Worm (Caenorhabditis elegans): ENCODE data around the gene sod-1.
A peak's percentile ranks its signal among the peaks of the same experiment; 100 is the strongest.

DNA sequence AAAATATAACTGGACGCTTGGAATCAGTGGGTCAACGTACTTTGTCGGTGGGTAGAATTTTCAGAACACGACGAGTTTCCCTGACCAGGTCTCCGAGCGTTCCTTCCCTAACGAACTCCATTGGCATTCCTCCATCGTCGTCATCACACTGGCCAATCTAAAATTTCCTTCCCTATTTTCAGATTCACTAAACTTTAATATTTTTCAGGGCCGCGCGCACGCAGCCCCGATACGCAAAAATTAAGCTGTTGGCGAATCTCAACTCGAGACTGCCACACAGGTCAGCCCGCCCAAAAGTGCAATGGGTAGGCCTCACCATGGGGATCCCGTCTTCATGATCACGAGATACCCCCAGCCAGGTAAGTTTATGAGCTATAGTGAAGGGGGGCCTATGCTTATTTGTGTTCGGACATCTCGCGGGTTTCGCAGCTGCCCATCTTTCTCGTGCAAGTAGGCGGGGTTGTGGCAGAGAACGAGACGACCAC, 5.5 kb downstream of the sod-1 start:
- TF ChIP-seq tra-4 (tag; optimal IDR thresholded peaks at IDR 0.05) (peak; percentile 69), ama-1 (optimal IDR thresholded peaks at IDR 0.05) (peak; percentile 99), hnd-1 (tag; optimal IDR thresholded peaks at IDR 0.05) (no peak), hmg-4 (GFP tag; optimal IDR thresholded peaks at IDR 0.05) (peak; percentile 94), sea-1 (GFP tag; conservative IDR thresholded peaks at IDR 0.05) (0 out of 2 replicates have a peak, but pooled peaks have one; percentile 25), F13C5.2 (tag; optimal IDR thresholded peaks at IDR 0.05) (peak; percentile 34), ets-7 (tag; optimal IDR thresholded peaks at IDR 0.05) (no peak), flt-1 (GFP tag; IDR thresholded peaks at IDR 0.05) (peak; percentile 45; the same call in 1 of the 2 replicates)

Measured in whole organism, early embryonic.